Worm (Caenorhabditis elegans): ENCODE data around the gene K02F3.9.

- TF ChIP-seq mdl-1 (tag; optimal IDR thresholded peaks at IDR 0.05) (no peak), egl-27 (tag; optimal IDR thresholded peaks at IDR 0.05) (no peak), ceh-63 (GFP tag; optimal IDR thresholded peaks at IDR 0.05) (no peak), ama-1 (optimal IDR thresholded peaks at IDR 0.05) (no peak)
These were observed 9.2 kb downstream of the K02F3.9 start, which contains the start of gene ceeh-1 for ce11 chrIII:831961-832360.
